In genomic region chr2L:5523848-5524473, dm6 we compare ENCODE assay signal across 5 fruit fly cellular contexts.
A peak's percentile ranks its signal among the peaks of the same experiment; 100 is the strongest.
TF ChIP-seq lines count a peak whose summit lies in the region.

Gene Vps52, minus strand, starts transcription at chr2L:5523898.
Gene Elp4, plus strand, starts transcription at chr2L:5524139.

- TF ChIP-seq CTCF in whole organism, embryonic (GFP tag; optimal IDR thresholded peaks at IDR 0.05; lab: Kevin White, UChicago): no peak

TF ChIP-seq in whole organism, adult, 20 proteins besides CTCF, POLR2A, EP300 and RAD21 (continues in another document):
- TF ChIP-seq Mnt (GFP tag; optimal IDR thresholded peaks at IDR 0.05; lab: Kevin White, UChicago): peak; percentile 48
- peak; percentile 59 for TF ChIP-seq bab1 (GFP tag; optimal IDR thresholded peaks at IDR 0.05; lab: Kevin White, UChicago)
- peak; percentile 87 for TF ChIP-seq CG11617 (GFP tag; optimal IDR thresholded peaks at IDR 0.05; lab: Kevin White, UChicago)
- no peak for TF ChIP-seq cic (GFP tag; optimal IDR thresholded peaks at IDR 0.05; lab: Kevin White, UChicago)
- TF ChIP-seq CG5204 (GFP tag; optimal IDR thresholded peaks at IDR 0.05; lab: Kevin White, UChicago): no peak
- TF ChIP-seq Hr96 (GFP tag; optimal IDR thresholded peaks at IDR 0.05; lab: Kevin White, UChicago): no peak
- peak; percentile 14 for TF ChIP-seq ovo (GFP tag; optimal IDR thresholded peaks at IDR 0.05; lab: Kevin White, UChicago)
- TF ChIP-seq kay (GFP tag; lab: Kevin White, UChicago; ENCODE audit: borderline replicate concordance): no peak
- peak; percentile 76 for TF ChIP-seq Clk (GFP tag; optimal IDR thresholded peaks at IDR 0.05; lab: Kevin White, UChicago)
- TF ChIP-seq toe (GFP tag; optimal IDR thresholded peaks at IDR 0.05; lab: Kevin White, UChicago): no peak
- TF ChIP-seq cnc (optimal IDR thresholded peaks at IDR 0.05; lab: Kevin White, UChicago): no peak
- TF ChIP-seq Crg-1 (GFP tag; optimal IDR thresholded peaks at IDR 0.05; lab: Kevin White, UChicago): peak; percentile 31
- TF ChIP-seq CG7045 (GFP tag; optimal IDR thresholded peaks at IDR 0.05; lab: Kevin White, UChicago): peak; percentile 80
- TF ChIP-seq pad (GFP tag; optimal IDR thresholded peaks at IDR 0.05; lab: Kevin White, UChicago): peak; percentile 64
- TF ChIP-seq CG14711 (tag; optimal IDR thresholded peaks at IDR 0.05; lab: Kevin White, UChicago): peak; percentile 78
- peak; percentile 37 for TF ChIP-seq CG33017 (tag; optimal IDR thresholded peaks at IDR 0.05; lab: Kevin White, UChicago)
- peak; percentile 79 for TF ChIP-seq CG1620 (GFP tag; optimal IDR thresholded peaks at IDR 0.05; lab: Kevin White, UChicago)
- peak; percentile 61 for TF ChIP-seq tj (GFP tag; optimal IDR thresholded peaks at IDR 0.05; lab: Kevin White, UChicago)

TF ChIP-seq in whole organism, embryonic, 481 proteins besides CTCF, POLR2A, EP300 and RAD21 (continues in another document):
- peak; percentile 64 for TF ChIP-seq inv (GFP tag; IDR thresholded peaks at IDR 0.05; lab: Robert Waterston, UW; ENCODE audit: partially characterized antibody)
- peak; percentile 64 for TF ChIP-seq NfI (GFP tag; optimal IDR thresholded peaks at IDR 0.05; lab: Kevin White, UChicago)
- peak; percentile 65 for TF ChIP-seq CG9437 (GFP tag; optimal IDR thresholded peaks at IDR 0.05; lab: Kevin White, UChicago)
- no peak for TF ChIP-seq dati (GFP tag; IDR thresholded peaks at IDR 0.05; lab: Robert Waterston, UW)
- peak; percentile 64 for TF ChIP-seq twi (tag; optimal IDR thresholded peaks at IDR 0.05; lab: Kevin White, UChicago)
- TF ChIP-seq CG11696 (GFP tag; IDR thresholded peaks at IDR 0.05; lab: Robert Waterston, UW): no peak
- peak; percentile 53 for TF ChIP-seq CG13123 (GFP tag; optimal IDR thresholded peaks at IDR 0.05; lab: Kevin White, UChicago)
- peak; percentile 73 for TF ChIP-seq fd96Cb (tag; optimal IDR thresholded peaks at IDR 0.05; lab: Kevin White, UChicago)
- TF ChIP-seq CG18619 (GFP tag; optimal IDR thresholded peaks at IDR 0.05; lab: Kevin White, UChicago): peak; percentile 67
- TF ChIP-seq Meics (GFP tag; optimal IDR thresholded peaks at IDR 0.05; lab: Kevin White, UChicago): peak; percentile 77
- peak; percentile 35 for TF ChIP-seq crc (GFP tag; optimal IDR thresholded peaks at IDR 0.05; lab: Kevin White, UChicago)
- TF ChIP-seq CG17359 (tag; optimal IDR thresholded peaks at IDR 0.05; lab: Kevin White, UChicago): peak; percentile 75
- TF ChIP-seq hkb (optimal IDR thresholded peaks at IDR 0.05; lab: Kevin White, UChicago): no peak
- peak; percentile 65 for TF ChIP-seq hkb (GFP tag; IDR thresholded peaks at IDR 0.05; lab: Robert Waterston, UW)
- peak; percentile 83 for TF ChIP-seq CG13424 (tag; optimal IDR thresholded peaks at IDR 0.05; lab: Kevin White, UChicago)
- TF ChIP-seq emc (GFP tag; optimal IDR thresholded peaks at IDR 0.05; lab: Kevin White, UChicago): no peak
- TF ChIP-seq CG1602 (GFP tag; optimal IDR thresholded peaks at IDR 0.05; lab: Kevin White, UChicago): peak; percentile 78
- no peak for TF ChIP-seq Dfd (GFP tag; optimal IDR thresholded peaks at IDR 0.05; lab: Kevin White, UChicago)
- peak; percentile 65; the same call in 1 of the 2 replicates for TF ChIP-seq CG32767 (GFP tag; IDR thresholded peaks at IDR 0.05; lab: Robert Waterston, UW)

TF ChIP-seq in whole organism, prepupa, 60 proteins besides CTCF, POLR2A, EP300 and RAD21 (continues in another document):
- TF ChIP-seq CG8119 (GFP tag; IDR thresholded peaks at IDR 0.05; lab: Robert Waterston, UW) (peak; percentile 55; the same call in 2 of the 3 replicates), CG6163 (GFP tag; IDR thresholded peaks at IDR 0.05; lab: Robert Waterston, UW) (peak; percentile 55; the same call in 2 of the 3 replicates), eg (GFP tag; IDR thresholded peaks at IDR 0.05; lab: Robert Waterston, UW) (no peak; the same call in 2 of the 3 replicates), CG6854 (GFP tag; optimal IDR thresholded peaks at IDR 0.05; lab: Kevin White, UChicago) (no peak), CG6276 (GFP tag; optimal IDR thresholded peaks at IDR 0.05; lab: Kevin White, UChicago) (no peak), CG1621 (tag; optimal IDR thresholded peaks at IDR 0.05; lab: Kevin White, UChicago) (peak; percentile 14), CG16779 (tag; optimal IDR thresholded peaks at IDR 0.05; lab: Kevin White, UChicago) (no peak), dac (GFP tag; optimal IDR thresholded peaks at IDR 0.05; lab: Kevin White, UChicago) (no peak), fkh (GFP tag; optimal IDR thresholded peaks at IDR 0.05; lab: Kevin White, UChicago) (peak; percentile 23), Hr38 (GFP tag; optimal IDR thresholded peaks at IDR 0.05; lab: Kevin White, UChicago) (no peak), Lpt (GFP tag; optimal IDR thresholded peaks at IDR 0.05; lab: Kevin White, UChicago) (peak; percentile 55), CG15336 (GFP tag; IDR thresholded peaks at IDR 0.05; lab: Robert Waterston, UW) (peak; percentile 28; the same call in 1 of the 2 replicates), Ets21C (GFP tag; optimal IDR thresholded peaks at IDR 0.05; lab: Kevin White, UChicago) (no peak), CG7368 (GFP tag; optimal IDR thresholded peaks at IDR 0.05; lab: Kevin White, UChicago) (peak; percentile 1), CG34406 (GFP tag; optimal IDR thresholded peaks at IDR 0.05; lab: Kevin White, UChicago) (peak; percentile 74), CG9139 (GFP tag; optimal IDR thresholded peaks at IDR 0.05; lab: Kevin White, UChicago) (no peak), Smox (GFP tag; optimal IDR thresholded peaks at IDR 0.05; lab: Kevin White, UChicago) (no peak), Hr4 (GFP tag; optimal IDR thresholded peaks at IDR 0.05; lab: Kevin White, UChicago) (no peak), cyc (GFP tag; optimal IDR thresholded peaks at IDR 0.05; lab: Kevin White, UChicago) (peak; percentile 63)

TF ChIP-seq in whole organism, pupa, 21 proteins besides CTCF, POLR2A, EP300 and RAD21:
- no peak for TF ChIP-seq CG10348 (GFP tag; IDR thresholded peaks at IDR 0.05; lab: Robert Waterston, UW)
- peak; percentile 38; the same call in 1 of the 2 replicates for TF ChIP-seq Ets98B (GFP tag; IDR thresholded peaks at IDR 0.05; lab: Robert Waterston, UW)
- 0 out of 2 replicates have a peak, but pooled peaks have one; percentile 23 for TF ChIP-seq CG12605 (GFP tag; IDR thresholded peaks at IDR 0.05; lab: Robert Waterston, UW)
- no peak for TF ChIP-seq gl (tag; optimal IDR thresholded peaks at IDR 0.05; lab: Kevin White, UChicago)
- TF ChIP-seq Snoo (tag; optimal IDR thresholded peaks at IDR 0.05; lab: Kevin White, UChicago): peak; percentile 72
- no peak for TF ChIP-seq fd96Ca (GFP tag; IDR thresholded peaks at IDR 0.05; lab: Robert Waterston, UW)
- TF ChIP-seq CG17806 (tag; optimal IDR thresholded peaks at IDR 0.05; lab: Kevin White, UChicago): peak; percentile 72
- TF ChIP-seq CG8301 (tag; optimal IDR thresholded peaks at IDR 0.05; lab: Kevin White, UChicago): no peak
- TF ChIP-seq CG8159 (tag; optimal IDR thresholded peaks at IDR 0.05; lab: Kevin White, UChicago): no peak
- no peak for TF ChIP-seq EcR (GFP tag; optimal IDR thresholded peaks at IDR 0.05; lab: Kevin White, UChicago)
- TF ChIP-seq CG4496 (GFP tag; IDR thresholded peaks at IDR 0.05; lab: Robert Waterston, UW): no peak
- TF ChIP-seq Pif1A (GFP tag; optimal IDR thresholded peaks at IDR 0.05; lab: Kevin White, UChicago): no peak
- no peak for TF ChIP-seq D1 (tag; optimal IDR thresholded peaks at IDR 0.05; lab: Kevin White, UChicago)
- no peak for TF ChIP-seq CG13204 (GFP tag; optimal IDR thresholded peaks at IDR 0.05; lab: Kevin White, UChicago)
- TF ChIP-seq CG14655 (GFP tag; optimal IDR thresholded peaks at IDR 0.05; lab: Kevin White, UChicago): no peak
- peak; percentile 65 for TF ChIP-seq CG15710 (tag; optimal IDR thresholded peaks at IDR 0.05; lab: Kevin White, UChicago)
- no peak for TF ChIP-seq rn (GFP tag; IDR thresholded peaks at IDR 0.05; lab: Robert Waterston, UW)
- TF ChIP-seq Pif1B (GFP tag; optimal IDR thresholded peaks at IDR 0.05; lab: Kevin White, UChicago): no peak
- TF ChIP-seq CG9948 (tag; optimal IDR thresholded peaks at IDR 0.05; lab: Kevin White, UChicago): peak; percentile 72
- TF ChIP-seq CG34367 (tag; optimal IDR thresholded peaks at IDR 0.05; lab: Kevin White, UChicago): peak; percentile 64
- TF ChIP-seq CG32121 (GFP tag; IDR thresholded peaks at IDR 0.05; lab: Robert Waterston, UW): peak; percentile 58; the same call in 1 of the 2 replicates

TF ChIP-seq in whole organism, wandering third instar larva, 38 proteins besides CTCF, POLR2A, EP300 and RAD21:
- TF ChIP-seq Myc (optimal IDR thresholded peaks at IDR 0.05; lab: Kevin White, UChicago) (peak; percentile 71), sv (GFP tag; optimal IDR thresholded peaks at IDR 0.05; lab: Kevin White, UChicago) (peak; percentile 65), Vsx2 (GFP tag; optimal IDR thresholded peaks at IDR 0.05; lab: Kevin White, UChicago; ENCODE audit: partially characterized antibody) (no peak), HLH106 (tag; optimal IDR thresholded peaks at IDR 0.05; lab: Kevin White, UChicago) (peak; percentile 82), OdsH (GFP tag; optimal IDR thresholded peaks at IDR 0.05; lab: Kevin White, UChicago) (peak; percentile 70), Rel (GFP tag; optimal IDR thresholded peaks at IDR 0.05; lab: Kevin White, UChicago) (no peak), Rel (tag; optimal IDR thresholded peaks at IDR 0.05; lab: Kevin White, UChicago) (peak; percentile 31), tai (GFP tag; optimal IDR thresholded peaks at IDR 0.05; lab: Kevin White, UChicago) (no peak), Hr83 (GFP tag; optimal IDR thresholded peaks at IDR 0.05; lab: Kevin White, UChicago; ENCODE audit: poor library complexity, severe bottlenecking) (peak; percentile 1), foxo (GFP tag; optimal IDR thresholded peaks at IDR 0.05; lab: Kevin White, UChicago) (peak in 1 of 2 experiments; percentile 82), Abd-B (GFP tag; optimal IDR thresholded peaks at IDR 0.05; lab: Kevin White, UChicago) (no peak), rgr (GFP tag; optimal IDR thresholded peaks at IDR 0.05; lab: Kevin White, UChicago) (peak; percentile 84), Sp1 (GFP tag; optimal IDR thresholded peaks at IDR 0.05; lab: Kevin White, UChicago) (peak; percentile 79), CG9705 (GFP tag; optimal IDR thresholded peaks at IDR 0.05; lab: Kevin White, UChicago) (peak; percentile 51), psq (GFP tag; optimal IDR thresholded peaks at IDR 0.05; lab: Kevin White, UChicago) (peak; percentile 72), ey (GFP tag; optimal IDR thresholded peaks at IDR 0.05; lab: Kevin White, UChicago) (peak; percentile 61)
